Fruit fly (Drosophila melanogaster) whole organism, embryonic: Measurements from ENCODE around the gene ana1.
A peak's percentile ranks its signal among the peaks of the same experiment; 100 is the strongest.

ENCODE experiments used
- Atf6 ChIP-seq: fragments of 200-800 bp; sonication (Bioruptor generic); IDR thresholded peaks from 2 replicates; pipeline ENCODE4 v1.3.6; 2022; ENCODE audit warnings: missing biosample characterization, missing genetic modification characterization
- Bteb2 ChIP-seq: fragments of 200-800 bp; sonication (Bioruptor generic); optimal IDR thresholded peaks from 2 replicates; lab custom pipeline; 2016; ENCODE audit warnings: missing biosample characterization, missing genetic modification characterization
- CG10543 ChIP-seq: fragments of 200-800 bp; sonication (Bioruptor generic); optimal IDR thresholded peaks from 3 replicates; lab custom pipeline; 2017; ENCODE audit warnings: missing biosample characterization, mild to moderate bottlenecking, missing genetic modification characterization, moderate library complexity
- CG11085 ChIP-seq: fragments of 200-800 bp; sonication (Bioruptor generic); IDR thresholded peaks from 2 replicates; pipeline ENCODE4 v1.3.6; 2022; ENCODE audit warnings: missing biosample characterization, missing genetic modification characterization
- CG12104 ChIP-seq: fragments of 200-800 bp; sonication (Bioruptor generic); optimal IDR thresholded peaks from 3 replicates; lab custom pipeline; 2016; ENCODE audit warnings: missing biosample characterization, missing genetic modification characterization
- CG1233 ChIP-seq: fragments of 200-800 bp; sonication (Bioruptor generic); optimal IDR thresholded peaks from 4 replicates; lab custom pipeline; 2018; ENCODE audit warnings: missing biosample characterization, mild to moderate bottlenecking, missing genetic modification characterization
- CG13424 ChIP-seq: fragments of 200-800 bp; sonication (Bioruptor generic); optimal IDR thresholded peaks from 2 replicates; lab custom pipeline; 2019; ENCODE audit warnings: missing biosample characterization, mild to moderate bottlenecking, missing genetic modification characterization, moderate library complexity
- CG15696 ChIP-seq: fragments of 200-800 bp; sonication (Bioruptor generic); optimal IDR thresholded peaks from 2 replicates; lab custom pipeline; 2019; ENCODE audit warnings: missing biosample characterization, mild to moderate bottlenecking, missing genetic modification characterization, moderate library complexity
- CG16779 ChIP-seq: fragments of 200-800 bp; sonication (Bioruptor generic); IDR thresholded peaks from 2 replicates; pipeline ENCODE4 v1.3.6; 2022; ENCODE audit warnings: missing biosample characterization, missing genetic modification characterization
- CG17361 ChIP-seq: fragments of 200-800 bp; sonication (Bioruptor generic); IDR thresholded peaks from 3 replicates; pipeline ENCODE4 v1.3.6; 2022; ENCODE audit warnings: missing biosample characterization, missing genetic modification characterization
- CG17385 ChIP-seq: fragments of 200-800 bp; sonication (Bioruptor generic); optimal IDR thresholded peaks from 3 replicates; lab custom pipeline; 2018; ENCODE audit warnings: missing biosample characterization, mild to moderate bottlenecking, missing genetic modification characterization
- CG18262 ChIP-seq: fragments of 200-800 bp; optimal IDR thresholded peaks from 3 replicates; lab custom pipeline; 2019; ENCODE audit warnings: missing biosample characterization, mild to moderate bottlenecking, missing genetic modification characterization, moderate library complexity
- CG18599 ChIP-seq: fragments of 200-800 bp; sonication (Bioruptor generic); optimal IDR thresholded peaks from 3 replicates; lab custom pipeline; 2017; ENCODE audit warnings: missing biosample characterization, missing genetic modification characterization, mild to moderate bottlenecking, moderate library complexity, missing genetic modification reagents
- CG4328 ChIP-seq: fragments of 200-800 bp; sonication (Bioruptor generic); optimal IDR thresholded peaks from 3 replicates; lab custom pipeline; 2017; ENCODE audit warnings: missing biosample characterization, missing genetic modification reagents, missing genetic modification characterization
- CG4360 ChIP-seq: fragments of 200-800 bp; sonication (Bioruptor generic); IDR thresholded peaks from 2 replicates; pipeline ENCODE4 v1.3.6; 2022; ENCODE audit warnings: missing biosample characterization, missing genetic modification characterization
- CG4424 ChIP-seq: fragments of 200-800 bp; sonication (Bioruptor generic); optimal IDR thresholded peaks from 3 replicates; lab custom pipeline; 2016; ENCODE audit warnings: missing biosample characterization, missing genetic modification characterization
- CG5953 ChIP-seq: fragments of 200-800 bp; sonication (Bioruptor generic); IDR thresholded peaks from 2 replicates; pipeline ENCODE4 v1.3.6; 2022; ENCODE audit warnings: missing biosample characterization, missing genetic modification characterization
- CG6854 ChIP-seq: fragments of 200-800 bp; sonication (Bioruptor generic); optimal IDR thresholded peaks from 3 replicates; lab custom pipeline; 2017; ENCODE audit warnings: missing biosample characterization, mild to moderate bottlenecking, missing genetic modification characterization
- CG7786 ChIP-seq: fragments of 200-800 bp; sonication (Bioruptor generic); optimal IDR thresholded peaks from 2 replicates; lab custom pipeline; 2016; ENCODE audit warnings: missing biosample characterization, missing genetic modification characterization
- CG7987 ChIP-seq: fragments of 200-800 bp; sonication (Bioruptor generic); optimal IDR thresholded peaks from 2 replicates; lab custom pipeline; 2018; ENCODE audit warnings: missing biosample characterization, mild to moderate bottlenecking, missing genetic modification characterization, moderate library complexity
- CG8290 ChIP-seq, 3 experiments: fragments of 200-800 bp; sonication (Bioruptor generic); optimal IDR thresholded peaks; 2 replicates each; lab custom pipeline; 2016 to 2019; ENCODE audit warnings: missing biosample characterization in 3 of 3, missing genetic modification characterization in 3 of 3, mild to moderate bottlenecking in 2 of 3, moderate library complexity in 1 of 3
- CG8388 ChIP-seq: fragments of 200-800 bp; sonication (Bioruptor generic); optimal IDR thresholded peaks from 2 replicates; lab custom pipeline; 2019; ENCODE audit warnings: missing biosample characterization, mild to moderate bottlenecking, missing genetic modification characterization, moderate library complexity
- CG8944 ChIP-seq: fragments of 200-800 bp; sonication (Bioruptor generic); optimal IDR thresholded peaks from 3 replicates; lab custom pipeline; 2016; ENCODE audit warnings: missing biosample characterization, missing genetic modification characterization
- CrebB ChIP-seq: fragments of 200-800 bp; sonication (Bioruptor generic); optimal IDR thresholded peaks from 3 replicates; lab custom pipeline; 2018; ENCODE audit warnings: missing biosample characterization, mild to moderate bottlenecking, missing genetic modification characterization
- Dad ChIP-seq: fragments of 200-800 bp; sonication (Bioruptor generic); optimal IDR thresholded peaks from 3 replicates; lab custom pipeline; 2016; ENCODE audit warnings: missing biosample characterization, missing genetic modification characterization
- Dbx ChIP-seq: fragments of 200-800 bp; sonication (Bioruptor generic); IDR thresholded peaks from 3 replicates; pipeline ENCODE4 v1.3.6; 2022; ENCODE audit warnings: missing biosample characterization, missing genetic modification characterization
- Deaf1 ChIP-seq: fragments of 200-800 bp; optimal IDR thresholded peaks from 3 replicates; lab custom pipeline; 2019; ENCODE audit warnings: missing biosample characterization, mild to moderate bottlenecking, missing genetic modification characterization, moderate library complexity
- Doc2 ChIP-seq: fragments of 200-800 bp; sonication (Bioruptor generic); IDR thresholded peaks from 2 replicates; pipeline ENCODE4 v1.3.6; 2022; ENCODE audit warnings: missing biosample characterization, missing genetic modification characterization
- Doc3 ChIP-seq: fragments of 200-800 bp; sonication (Bioruptor generic); IDR thresholded peaks from 3 replicates; pipeline ENCODE4 v1.3.6; 2022; ENCODE audit warnings: missing biosample characterization, missing genetic modification characterization; ENCODE audit not compliant: partially characterized antibody
- E2f1 ChIP-seq: fragments of 200-800 bp; sonication (Bioruptor generic); IDR thresholded peaks from 2 replicates; pipeline ENCODE4 v1.3.6; 2022; ENCODE audit warnings: missing biosample characterization, missing genetic modification characterization
- ERR ChIP-seq: fragments of 200-800 bp; sonication (Bioruptor generic); optimal IDR thresholded peaks from 2 replicates; lab custom pipeline; 2016; ENCODE audit warnings: missing biosample characterization, missing genetic modification characterization
- Hmr ChIP-seq: fragments of 200-800 bp; sonication (Bioruptor generic); optimal IDR thresholded peaks from 3 replicates; lab custom pipeline; 2017; ENCODE audit warnings: mild to moderate bottlenecking, missing biosample characterization, missing genetic modification reagents, missing genetic modification characterization
- MTF-1 ChIP-seq: fragments of 200-800 bp; sonication (Bioruptor generic); optimal IDR thresholded peaks from 2 replicates; lab custom pipeline; 2018; ENCODE audit warnings: missing biosample characterization, mild to moderate bottlenecking, missing genetic modification characterization, borderline replicate concordance
- Oli ChIP-seq: fragments of 200-800 bp; sonication (Bioruptor generic); optimal IDR thresholded peaks from 2 replicates; lab custom pipeline; 2018; ENCODE audit warnings: missing biosample characterization, mild to moderate bottlenecking, missing genetic modification characterization, moderate library complexity
- Sry-δ ChIP-seq: fragments of 200-800 bp; sonication (Bioruptor generic); optimal IDR thresholded peaks from 2 replicates; lab custom pipeline; 2016; ENCODE audit warnings: missing biosample characterization, missing genetic modification characterization
- Stat92E ChIP-seq, 3 experiments: fragments of >200 bp in 2 of 3; fragments of 200-800 bp in 1 of 3; sonication (Bioruptor generic) in 1 of 3; optimal IDR thresholded peaks; 2 replicates each; lab custom pipeline; 2017 to 2019; ENCODE audit warnings: missing biosample characterization in 3 of 3, missing genetic modification characterization in 3 of 3, mild to moderate bottlenecking in 1 of 3, moderate library complexity in 1 of 3
- abd-A ChIP-seq: fragments of 200-800 bp; sonication (Bioruptor generic); optimal IDR thresholded peaks from 3 replicates; lab custom pipeline; 2019; ENCODE audit warnings: missing biosample characterization, mild to moderate bottlenecking, missing genetic modification characterization, moderate library complexity
- ato ChIP-seq: fragments of 200-800 bp; sonication (Bioruptor generic); IDR thresholded peaks from 2 replicates; pipeline ENCODE4 v1.3.6; 2022; ENCODE audit warnings: missing biosample characterization, missing genetic modification characterization; ENCODE audit not compliant: partially characterized antibody
- bbx ChIP-seq: fragments of 200-800 bp; sonication (Bioruptor generic); IDR thresholded peaks from 2 replicates; pipeline ENCODE4 v1.3.6; 2022; ENCODE audit warnings: missing biosample characterization, missing genetic modification characterization; ENCODE audit not compliant: partially characterized antibody
- bcd ChIP-seq: fragments of 200-800 bp; sonication (Bioruptor generic); optimal IDR thresholded peaks from 2 replicates; lab custom pipeline; 2017; ENCODE audit warnings: missing biosample characterization, mild to moderate bottlenecking, missing genetic modification characterization
- fd64A ChIP-seq: fragments of 200-800 bp; sonication (Bioruptor generic); optimal IDR thresholded peaks from 3 replicates; lab custom pipeline; 2018; ENCODE audit warnings: missing biosample characterization, mild to moderate bottlenecking, missing genetic modification characterization
- gfzf ChIP-seq: fragments of 200-800 bp; sonication (Bioruptor generic); optimal IDR thresholded peaks from 2 replicates; lab custom pipeline; 2016; ENCODE audit warnings: missing biosample characterization, mild to moderate bottlenecking, missing genetic modification characterization, moderate library complexity
- grau ChIP-seq: fragments of 200-800 bp; optimal IDR thresholded peaks from 3 replicates; lab custom pipeline; 2019; ENCODE audit warnings: missing biosample characterization, mild to moderate bottlenecking, missing genetic modification characterization, moderate library complexity
- repo ChIP-seq: fragments of 200-800 bp; sonication (Bioruptor generic); optimal IDR thresholded peaks from 2 replicates; lab custom pipeline; 2016; ENCODE audit warnings: missing biosample characterization, missing genetic modification characterization
- row ChIP-seq: fragments of 200-800 bp; sonication (Bioruptor generic); IDR thresholded peaks from 3 replicates; pipeline ENCODE4 v1.3.6; 2022; ENCODE audit warnings: missing biosample characterization, missing genetic modification characterization
- sc ChIP-seq, 3 experiments: fragments of >200 bp in 2 of 3; fragments of 200-800 bp in 1 of 3; sonication (Bioruptor generic) in 1 of 3; optimal IDR thresholded peaks; 2 replicates in 2 of 3; 3 replicates in 1 of 3; lab custom pipeline; 2017; ENCODE audit warnings: mild to moderate bottlenecking in 1 of 3, missing biosample characterization in 1 of 3, missing genetic modification characterization in 1 of 3, missing genetic modification reagents in 1 of 3
- scrt ChIP-seq: fragments of 200-800 bp; sonication (Bioruptor generic); optimal IDR thresholded peaks from 2 replicates; lab custom pipeline; 2018; ENCODE audit warnings: missing biosample characterization, mild to moderate bottlenecking, missing genetic modification characterization, moderate library complexity
- sens ChIP-seq: fragments of 200-800 bp; sonication (Bioruptor generic); peaks from one replicate; lab custom pipeline; 2016; ENCODE audit warnings: missing biosample characterization, missing genetic modification characterization
- so ChIP-seq: fragments of 200-800 bp; sonication (Bioruptor generic); IDR thresholded peaks from 3 replicates; pipeline ENCODE4 v1.3.6; 2022; ENCODE audit warnings: missing biosample characterization, missing genetic modification characterization
- ssp ChIP-seq: fragments of 200-800 bp; sonication (Bioruptor generic); IDR thresholded peaks from 2 replicates; pipeline ENCODE4 v1.3.6; 2022; ENCODE audit warnings: missing biosample characterization, missing genetic modification characterization

ana1 gene

dm6 chr3R:24582669-24582995 is 52.3 kb downstream of the ana1 start, which contains the start of gene REPTOR (continued):
- TF ChIP-seq gfzf (GFP tag; lab: Kevin White, UChicago): peak; percentile 1
- TF ChIP-seq CG4328: no peak
- no peak for TF ChIP-seq Doc2
- TF ChIP-seq CG12104 (GFP tag; lab: Kevin White, UChicago): no peak
- TF ChIP-seq CG17385 (GFP tag; lab: Kevin White, UChicago): peak; percentile 40
- TF ChIP-seq CG8388 (GFP tag; lab: Kevin White, UChicago): no peak
- no peak for TF ChIP-seq Dad (GFP tag; lab: Kevin White, UChicago)
- peak; percentile 11 for TF ChIP-seq CG13424
- no peak for TF ChIP-seq Dbx (GFP tag; lab: Robert Waterston, UW)
- no peak for TF ChIP-seq ERR (GFP tag; lab: Kevin White, UChicago)
- TF ChIP-seq CG16779: no peak
- TF ChIP-seq sens (GFP tag; lab: Kevin White, UChicago): peak; percentile 63
- TF ChIP-seq CG1233 (GFP tag; lab: Kevin White, UChicago): peak; percentile 26
- TF ChIP-seq row (GFP tag; lab: Robert Waterston, UW): no peak
- TF ChIP-seq CG18262 (tag; lab: Kevin White, UChicago): peak; percentile 36
- peak; percentile 15 for TF ChIP-seq Deaf1 (tag; lab: Kevin White, UChicago)
- no peak for TF ChIP-seq ssp (GFP tag; lab: Robert Waterston, UW)
- TF ChIP-seq E2f1 (GFP tag; lab: Robert Waterston, UW): no peak
- no peak for TF ChIP-seq so (GFP tag; lab: Robert Waterston, UW)
- TF ChIP-seq CG4424 (GFP tag; lab: Kevin White, UChicago): peak; percentile 7
- peak; percentile 75 for TF ChIP-seq CG10543 (GFP tag; lab: Kevin White, UChicago)
- peak; percentile 67 for TF ChIP-seq CG7987 (GFP tag; lab: Kevin White, UChicago)
- TF ChIP-seq bbx (GFP tag; lab: Robert Waterston, UW): no peak
- TF ChIP-seq CG5953 (GFP tag; lab: Robert Waterston, UW): no peak
- TF ChIP-seq ato (GFP tag; lab: Robert Waterston, UW): no peak
- no peak for TF ChIP-seq CG4360 (GFP tag; lab: Robert Waterston, UW)
- no peak for TF ChIP-seq CG8944
- TF ChIP-seq Stat92E (GFP tag; optimal IDR thresholded peaks at IDR 0.05; lab: Kevin White, UChicago): peak in 1 of 3 experiments; percentile 55
- TF ChIP-seq Sry-δ (GFP tag; lab: Kevin White, UChicago): peak; percentile 12
- no peak for TF ChIP-seq Oli (tag; lab: Kevin White, UChicago)
- no peak for TF ChIP-seq CG11085
- TF ChIP-seq sc (optimal IDR thresholded peaks at IDR 0.05; lab: Kevin White, UChicago): no peak
- TF ChIP-seq sc (GFP tag; optimal IDR thresholded peaks at IDR 0.05; lab: Kevin White, UChicago): no peak
- TF ChIP-seq bcd (GFP tag; lab: Kevin White, UChicago): no peak
- no peak for TF ChIP-seq repo (GFP tag; lab: Kevin White, UChicago)
- no peak for TF ChIP-seq fd64A (GFP tag; lab: Kevin White, UChicago)
- no peak for TF ChIP-seq Atf6
- no peak for TF ChIP-seq CG15696 (tag; lab: Kevin White, UChicago)
- TF ChIP-seq MTF-1 (GFP tag; lab: Kevin White, UChicago): no peak
- peak; percentile 44 for TF ChIP-seq scrt (GFP tag; lab: Kevin White, UChicago)
- TF ChIP-seq CrebB (tag; lab: Kevin White, UChicago): peak; percentile 54
- peak; percentile 17 for TF ChIP-seq grau (tag; lab: Kevin White, UChicago)
- TF ChIP-seq abd-A (tag; lab: Kevin White, UChicago): peak; percentile 89
- TF ChIP-seq CG6854: peak; percentile 38
- peak; percentile 54 for TF ChIP-seq CG18599 (GFP tag; lab: Kevin White, UChicago)
- no peak for TF ChIP-seq CG8290 (GFP tag; optimal IDR thresholded peaks at IDR 0.05; lab: Kevin White, UChicago)
- peak in 1 of 2 experiments; percentile 45 for TF ChIP-seq CG8290 (tag; optimal IDR thresholded peaks at IDR 0.05; lab: Kevin White, UChicago)
- TF ChIP-seq CG7786 (GFP tag; lab: Kevin White, UChicago): peak; percentile 5
- no peak for TF ChIP-seq Bteb2 (GFP tag; lab: Kevin White, UChicago)
- TF ChIP-seq CG17361 (GFP tag; lab: Robert Waterston, UW): no peak
- peak; percentile 68 for TF ChIP-seq Hmr (GFP tag; lab: Kevin White, UChicago)
- no peak for TF ChIP-seq Doc3 (GFP tag; lab: Robert Waterston, UW)
